Worm (Caenorhabditis elegans): ENCODE measurements around the gene lam-2.

ce11 chrX:7096349-7096748, 54.7 kb downstream of the lam-2 start, which contains the start of gene C36B7.5:
- TF ChIP-seq lin-13 (GFP tag; optimal IDR thresholded peaks at IDR 0.05): no peak
- TF ChIP-seq unc-62 (GFP tag; optimal IDR thresholded peaks at IDR 0.05): no peak
- no peak for TF ChIP-seq skn-1 (tag; optimal IDR thresholded peaks at IDR 0.05)
- no peak for TF ChIP-seq ZK546.5 (tag; optimal IDR thresholded peaks at IDR 0.05)
- TF ChIP-seq aly-2 (tag; optimal IDR thresholded peaks at IDR 0.05): no peak
- no peak for TF ChIP-seq ztf-4 (tag; optimal IDR thresholded peaks at IDR 0.05)
- no peak for TF ChIP-seq mab-5 (tag; optimal IDR thresholded peaks at IDR 0.05)
- no peak for TF ChIP-seq nhr-11 (tag; optimal IDR thresholded peaks at IDR 0.05)
- TF ChIP-seq elt-1 (tag; optimal IDR thresholded peaks at IDR 0.05): no peak

All from whole organism, L2 larva.